Fruit fly (Drosophila melanogaster) whole organism, embryonic: ENCODE measurements around the gene CG33158.

Experiments
- CG10267 ChIP-seq: fragments of 200-800 bp; sonication (Bioruptor generic); optimal IDR thresholded peaks from 2 replicates; lab custom pipeline; 2018; ENCODE audit warnings: missing biosample characterization, mild to moderate bottlenecking, missing genetic modification characterization, moderate library complexity
- CG10274 ChIP-seq: fragments of 200-800 bp; sonication (Bioruptor generic); optimal IDR thresholded peaks from 3 replicates; lab custom pipeline; 2017; ENCODE audit warnings: missing biosample characterization, mild to moderate bottlenecking, missing genetic modification characterization
- CG10979 ChIP-seq: fragments of 200-800 bp; sonication (Bioruptor generic); optimal IDR thresholded peaks from 2 replicates; lab custom pipeline; 2018; ENCODE audit warnings: missing biosample characterization, mild to moderate bottlenecking, missing genetic modification characterization, moderate library complexity
- CG11456 ChIP-seq: fragments of 200-800 bp; sonication (Bioruptor generic); IDR thresholded peaks from 3 replicates; pipeline ENCODE4 v1.3.6; 2022; ENCODE audit warnings: missing biosample characterization, missing genetic modification characterization
- CG11504 ChIP-seq: fragments of 200-800 bp; sonication (Bioruptor generic); optimal IDR thresholded peaks from 3 replicates; lab custom pipeline; 2019; ENCODE audit warnings: missing biosample characterization, mild to moderate bottlenecking, missing genetic modification characterization, moderate library complexity
- CG15269 ChIP-seq: fragments of 200-800 bp; sonication (Bioruptor generic); optimal IDR thresholded peaks from 2 replicates; lab custom pipeline; 2018; ENCODE audit warnings: missing biosample characterization, mild to moderate bottlenecking, missing genetic modification characterization, moderate library complexity
- CG17361 ChIP-seq: fragments of 200-800 bp; sonication (Bioruptor generic); IDR thresholded peaks from 3 replicates; pipeline ENCODE4 v1.3.6; 2022; ENCODE audit warnings: missing biosample characterization, missing genetic modification characterization
- CG17385 ChIP-seq: fragments of 200-800 bp; sonication (Bioruptor generic); optimal IDR thresholded peaks from 3 replicates; lab custom pipeline; 2018; ENCODE audit warnings: missing biosample characterization, mild to moderate bottlenecking, missing genetic modification characterization
- CG17612 ChIP-seq: fragments of 200-800 bp; sonication (Bioruptor generic); IDR thresholded peaks from 2 replicates; pipeline ENCODE4 v1.3.6; 2022; ENCODE audit warnings: missing biosample characterization, missing genetic modification characterization
- CG18262 ChIP-seq: fragments of 200-800 bp; optimal IDR thresholded peaks from 3 replicates; lab custom pipeline; 2019; ENCODE audit warnings: missing biosample characterization, mild to moderate bottlenecking, missing genetic modification characterization, moderate library complexity
- CG1832 ChIP-seq: fragments of 200-800 bp; sonication (Bioruptor generic); optimal IDR thresholded peaks from 2 replicates; lab custom pipeline; 2017; ENCODE audit warnings: missing biosample characterization, mild to moderate bottlenecking, missing genetic modification characterization, inconsistent platforms
- CG2678 ChIP-seq: fragments of 200-800 bp; sonication (Bioruptor generic); optimal IDR thresholded peaks from 3 replicates; lab custom pipeline; 2019; ENCODE audit warnings: missing biosample characterization, mild to moderate bottlenecking, missing genetic modification characterization, moderate library complexity
- CG2712 ChIP-seq: fragments of 200-800 bp; optimal IDR thresholded peaks from 3 replicates; lab custom pipeline; 2019; ENCODE audit warnings: missing biosample characterization, mild to moderate bottlenecking, missing genetic modification characterization, moderate library complexity
- CG31441 ChIP-seq: fragments of 200-800 bp; sonication (Bioruptor generic); IDR thresholded peaks from 2 replicates; pipeline ENCODE4 v1.3.6; 2022; ENCODE audit warnings: missing biosample characterization, missing genetic modification characterization
- CG32767 ChIP-seq: fragments of 200-800 bp; sonication (Bioruptor generic); IDR thresholded peaks from 2 replicates; pipeline ENCODE4 v1.3.6; 2022; ENCODE audit warnings: missing biosample characterization, missing genetic modification characterization
- CG32772 ChIP-seq: fragments of 200-800 bp; sonication (Bioruptor generic); IDR thresholded peaks from 2 replicates; pipeline ENCODE4 v1.3.6; 2022; ENCODE audit warnings: missing biosample characterization, missing genetic modification characterization
- CG3281 ChIP-seq: fragments of 200-800 bp; sonication (Bioruptor generic); optimal IDR thresholded peaks from 3 replicates; lab custom pipeline; 2017; ENCODE audit warnings: missing biosample characterization, mild to moderate bottlenecking, missing genetic modification characterization
- CG34422 ChIP-seq: fragments of 200-800 bp; sonication (Bioruptor generic); IDR thresholded peaks from 3 replicates; pipeline ENCODE4 v1.3.6; 2022; ENCODE audit warnings: missing biosample characterization, missing genetic modification characterization
- CG4360 ChIP-seq: fragments of 200-800 bp; sonication (Bioruptor generic); IDR thresholded peaks from 2 replicates; pipeline ENCODE4 v1.3.6; 2022; ENCODE audit warnings: missing biosample characterization, missing genetic modification characterization
- CG5180 ChIP-seq: fragments of 200-800 bp; sonication (Bioruptor generic); optimal IDR thresholded peaks from 3 replicates; lab custom pipeline; 2017; ENCODE audit warnings: missing biosample characterization, missing genetic modification characterization, mild to moderate bottlenecking, moderate library complexity, missing genetic modification reagents
- CG6175 ChIP-seq: fragments of 200-800 bp; sonication (Bioruptor generic); IDR thresholded peaks from 3 replicates; pipeline ENCODE4 v1.3.6; 2022; ENCODE audit warnings: missing biosample characterization, missing genetic modification characterization
- CG6654 ChIP-seq: fragments of 200-800 bp; sonication (Bioruptor generic); optimal IDR thresholded peaks from 2 replicates; lab custom pipeline; 2017; ENCODE audit warnings: missing biosample characterization, mild to moderate bottlenecking, missing genetic modification characterization
- CG6689 ChIP-seq: fragments of 200-800 bp; sonication (Bioruptor generic); IDR thresholded peaks from 2 replicates; pipeline ENCODE4 v1.3.6; 2022; ENCODE audit warnings: missing biosample characterization, missing genetic modification characterization
- CG8290 ChIP-seq, 3 experiments: fragments of 200-800 bp; sonication (Bioruptor generic); optimal IDR thresholded peaks; 2 replicates each; lab custom pipeline; 2016 to 2019; ENCODE audit warnings: missing biosample characterization in 3 of 3, missing genetic modification characterization in 3 of 3, mild to moderate bottlenecking in 2 of 3, moderate library complexity in 1 of 3
- CG9727 ChIP-seq: fragments of 200-800 bp; sonication (Bioruptor generic); optimal IDR thresholded peaks from 3 replicates; lab custom pipeline; 2017; ENCODE audit warnings: missing biosample characterization, mild to moderate bottlenecking, missing genetic modification characterization
- Deaf1 ChIP-seq: fragments of 200-800 bp; optimal IDR thresholded peaks from 3 replicates; lab custom pipeline; 2019; ENCODE audit warnings: missing biosample characterization, mild to moderate bottlenecking, missing genetic modification characterization, moderate library complexity
- Fer3 ChIP-seq: fragments of 200-800 bp; sonication (Bioruptor generic); optimal IDR thresholded peaks from 2 replicates; lab custom pipeline; 2018; ENCODE audit warnings: missing biosample characterization, mild to moderate bottlenecking, missing genetic modification characterization, moderate library complexity
- NC2α ChIP-seq: fragments of 200-800 bp; sonication (Bioruptor generic); optimal IDR thresholded peaks from 2 replicates; lab custom pipeline; 2016; ENCODE audit warnings: missing biosample characterization, missing genetic modification characterization
- Oli ChIP-seq: fragments of 200-800 bp; sonication (Bioruptor generic); optimal IDR thresholded peaks from 2 replicates; lab custom pipeline; 2018; ENCODE audit warnings: missing biosample characterization, mild to moderate bottlenecking, missing genetic modification characterization, moderate library complexity
- Sox102F ChIP-seq: fragments of 200-800 bp; sonication (Bioruptor generic); optimal IDR thresholded peaks from 2 replicates; lab custom pipeline; 2018; ENCODE audit warnings: missing biosample characterization, mild to moderate bottlenecking, missing genetic modification characterization, moderate library complexity
- Spps ChIP-seq: fragments of 200-800 bp; sonication (Bioruptor generic); optimal IDR thresholded peaks from 2 replicates; lab custom pipeline; 2018; ENCODE audit warnings: missing biosample characterization, mild to moderate bottlenecking, missing genetic modification characterization
- abd-A ChIP-seq: fragments of 200-800 bp; sonication (Bioruptor generic); optimal IDR thresholded peaks from 3 replicates; lab custom pipeline; 2019; ENCODE audit warnings: missing biosample characterization, mild to moderate bottlenecking, missing genetic modification characterization, moderate library complexity
- cwo ChIP-seq: fragments of 200-800 bp; sonication (Bioruptor generic); optimal IDR thresholded peaks from 3 replicates; lab custom pipeline; 2017; ENCODE audit warnings: missing biosample characterization, missing genetic modification characterization, mild to moderate bottlenecking, moderate library complexity, missing genetic modification reagents
- fd96Cb ChIP-seq: fragments of 200-800 bp; sonication (Bioruptor generic); optimal IDR thresholded peaks from 2 replicates; lab custom pipeline; 2018; ENCODE audit warnings: missing biosample characterization, mild to moderate bottlenecking, missing genetic modification characterization, moderate library complexity
- grn ChIP-seq: fragments of 200-800 bp; sonication (Bioruptor generic); optimal IDR thresholded peaks from 3 replicates; lab custom pipeline; 2017; ENCODE audit warnings: missing biosample characterization, missing genetic modification characterization
- hkb ChIP-seq, 2 experiments: fragments of 200-800 bp in 1 of 2; fragments of >200 bp in 1 of 2; sonication (Bioruptor generic) in 1 of 2; IDR thresholded peaks in 1 of 2; optimal IDR thresholded peaks in 1 of 2; 2 replicates each; pipeline versions ENCODE4 v1.3.6 to Lab custom; 2017 to 2022; ENCODE audit warnings: missing biosample characterization in 1 of 2, missing genetic modification characterization in 1 of 2
- lab ChIP-seq: fragments of 200-800 bp; sonication (Bioruptor generic); optimal IDR thresholded peaks from 3 replicates; lab custom pipeline; 2017; ENCODE audit warnings: missing biosample characterization, missing genetic modification characterization, mild to moderate bottlenecking, moderate library complexity, missing genetic modification reagents
- lbe ChIP-seq: fragments of 200-800 bp; sonication (Bioruptor generic); optimal IDR thresholded peaks from 2 replicates; lab custom pipeline; 2016; ENCODE audit warnings: missing biosample characterization, mild to moderate bottlenecking, missing genetic modification characterization
- lmd ChIP-seq: fragments of 200-800 bp; sonication (Bioruptor generic); IDR thresholded peaks from 2 replicates; pipeline ENCODE4 v1.3.6; 2022; ENCODE audit warnings: missing biosample characterization, missing genetic modification characterization
- pan ChIP-seq, 4 experiments: fragments of >200 bp in 3 of 4; fragments of 200-800 bp in 1 of 4; sonication (Bioruptor generic) in 1 of 4; optimal IDR thresholded peaks in 3 of 4; IDR thresholded peaks in 1 of 4; 2 replicates each; pipeline versions ENCODE4 v1.3.6 to Lab custom; 2017 to 2022; ENCODE audit warnings: missing biosample characterization in 2 of 4, missing genetic modification characterization in 2 of 4, mixed read lengths in 1 of 4
- phol ChIP-seq: fragments of 200-800 bp; sonication (Bioruptor generic); optimal IDR thresholded peaks from 3 replicates; lab custom pipeline; 2018; ENCODE audit warnings: missing biosample characterization, mild to moderate bottlenecking, missing genetic modification characterization, moderate library complexity
- pita ChIP-seq: fragments of 200-800 bp; sonication (Bioruptor generic); optimal IDR thresholded peaks from 2 replicates; lab custom pipeline; 2017; ENCODE audit warnings: missing biosample characterization, mild to moderate bottlenecking, missing genetic modification characterization
- pzg ChIP-seq: fragments of 200-800 bp; sonication (Bioruptor generic); optimal IDR thresholded peaks from 3 replicates; lab custom pipeline; 2018; ENCODE audit warnings: missing biosample characterization, mild to moderate bottlenecking, missing genetic modification characterization, moderate library complexity
- row ChIP-seq: fragments of 200-800 bp; sonication (Bioruptor generic); IDR thresholded peaks from 3 replicates; pipeline ENCODE4 v1.3.6; 2022; ENCODE audit warnings: missing biosample characterization, missing genetic modification characterization
- sisA ChIP-seq: fragments of 200-800 bp; sonication (Bioruptor generic); IDR thresholded peaks from 2 replicates; pipeline ENCODE4 v1.3.6; 2022; ENCODE audit warnings: missing biosample characterization, missing genetic modification characterization
- sug ChIP-seq: fragments of 200-800 bp; optimal IDR thresholded peaks from 2 replicates; lab custom pipeline; 2019; ENCODE audit warnings: missing biosample characterization, mild to moderate bottlenecking, missing genetic modification characterization, moderate library complexity
- trem ChIP-seq: fragments of 200-800 bp; optimal IDR thresholded peaks from 3 replicates; lab custom pipeline; 2019; ENCODE audit warnings: missing biosample characterization, mild to moderate bottlenecking, missing genetic modification characterization, moderate library complexity
- unpg ChIP-seq: fragments of 200-800 bp; sonication (Bioruptor generic); optimal IDR thresholded peaks from 3 replicates; lab custom pipeline; 2018; ENCODE audit warnings: missing biosample characterization, mild to moderate bottlenecking, missing genetic modification characterization, moderate library complexity

The CG33158 gene

DNA sequence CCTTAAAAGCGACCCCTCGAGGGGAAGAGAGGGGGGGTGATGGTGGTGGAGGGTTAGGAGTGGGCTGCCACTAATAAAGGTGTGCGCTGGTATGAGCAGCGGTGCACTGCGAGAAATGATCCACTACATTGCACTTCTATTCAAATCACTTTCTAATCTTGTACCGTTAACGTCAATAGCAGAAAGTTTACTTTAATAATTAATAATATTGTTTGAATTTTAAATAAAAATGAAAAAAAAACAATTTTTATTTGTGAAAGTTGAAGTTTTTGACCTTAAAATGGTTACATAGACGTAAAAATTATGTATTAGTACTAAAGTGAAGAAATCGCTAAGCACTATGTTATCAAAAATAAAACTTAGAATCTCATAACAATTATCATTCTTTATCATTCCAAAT, 26.5 kb upstream of the CG33158 start (continued):
- peak; percentile 61 for TF ChIP-seq phol (tag; lab: Kevin White, UChicago)
- peak; percentile 43; the same call in 1 of the 2 replicates for TF ChIP-seq CG31441
- TF ChIP-seq CG10979, result peak; percentile 37
- TF ChIP-seq CG2712 (tag; lab: Kevin White, UChicago), result peak; percentile 27
- peak; percentile 12 for TF ChIP-seq fd96Cb (tag; lab: Kevin White, UChicago)
- TF ChIP-seq unpg (GFP tag; lab: Kevin White, UChicago), result peak; percentile 20
- peak; percentile 10 for TF ChIP-seq trem (tag; lab: Kevin White, UChicago)
- TF ChIP-seq CG9727 (GFP tag; lab: Kevin White, UChicago), result peak; percentile 30
- TF ChIP-seq Oli (tag; lab: Kevin White, UChicago), result peak; percentile 3
- no peak for TF ChIP-seq lbe (GFP tag; lab: Kevin White, UChicago)
- TF ChIP-seq Fer3 (tag; lab: Kevin White, UChicago), result peak; percentile 0
- peak; percentile 24 for TF ChIP-seq CG18262 (tag; lab: Kevin White, UChicago)
- peak; percentile 60 for TF ChIP-seq CG11504 (tag; lab: Kevin White, UChicago)
- TF ChIP-seq CG10274 (GFP tag; lab: Kevin White, UChicago), result no peak
- no peak for TF ChIP-seq hkb (optimal IDR thresholded peaks at IDR 0.05; lab: Kevin White, UChicago)
- 0 out of 2 replicates have a peak, but pooled peaks have one; percentile 13 for TF ChIP-seq hkb (GFP tag; IDR thresholded peaks at IDR 0.05; lab: Robert Waterston, UW)
- TF ChIP-seq CG17385 (GFP tag; lab: Kevin White, UChicago), result peak; percentile 13
- TF ChIP-seq pan (optimal IDR thresholded peaks at IDR 0.05; lab: Kevin White, UChicago), result no peak
- peak in 1 of 2 experiments; percentile 31 for TF ChIP-seq pan (GFP tag; optimal IDR thresholded peaks at IDR 0.05 in 1 of 2, IDR thresholded peaks at IDR 0.05 in 1 of 2)
- peak; percentile 23 for TF ChIP-seq Sox102F (GFP tag; lab: Kevin White, UChicago)
- peak; percentile 50; the same call in 1 of the 2 replicates for TF ChIP-seq CG17612
- TF ChIP-seq sisA (GFP tag; lab: Robert Waterston, UW), result 0 out of 2 replicates have a peak, but pooled peaks have one; percentile 7
- peak; percentile 17; the same call in 1 of the 2 replicates for TF ChIP-seq CG6689
- TF ChIP-seq row (GFP tag; lab: Robert Waterston, UW), result 0 out of 3 replicates have a peak, but pooled peaks have one; percentile 12
- TF ChIP-seq CG10267 (tag; lab: Kevin White, UChicago), result peak; percentile 1
- 0 out of 2 replicates have a peak, but pooled peaks have one; percentile 29 for TF ChIP-seq CG32772
- 0 out of 2 replicates have a peak, but pooled peaks have one; percentile 24 for TF ChIP-seq lmd (GFP tag; lab: Robert Waterston, UW)
- peak; percentile 62 for TF ChIP-seq CG2678 (tag; lab: Kevin White, UChicago)
- TF ChIP-seq CG15269 (tag; lab: Kevin White, UChicago), result peak; percentile 51
- no peak for TF ChIP-seq grn (GFP tag; lab: Kevin White, UChicago)
- TF ChIP-seq abd-A (tag; lab: Kevin White, UChicago), result no peak
- TF ChIP-seq CG4360, result no peak
- TF ChIP-seq CG17361 (GFP tag; lab: Robert Waterston, UW), result peak; percentile 61; the same call in 2 of the 3 replicates

dm6 chr3L:16393700-16394099, 25.7 kb upstream of the CG33158 start:
- TF ChIP-seq Deaf1 (tag; lab: Kevin White, UChicago) (peak; percentile 66), CG34422 (GFP tag; lab: Robert Waterston, UW) (no peak), pzg (GFP tag; lab: Kevin White, UChicago) (no peak), pita (no peak), CG5180 (GFP tag; lab: Kevin White, UChicago) (peak; percentile 54), CG3281 (GFP tag; lab: Kevin White, UChicago) (no peak), CG11456 (GFP tag; lab: Robert Waterston, UW) (no peak), CG1832 (peak; percentile 24), Spps (tag; lab: Kevin White, UChicago) (no peak), CG8290 (GFP tag; optimal IDR thresholded peaks at IDR 0.05; lab: Kevin White, UChicago) (no peak), CG8290 (tag; optimal IDR thresholded peaks at IDR 0.05; lab: Kevin White, UChicago) (peak in 1 of 2 experiments; percentile 21), CG32767 (no peak), CG6654 (GFP tag; lab: Kevin White, UChicago) (no peak), cwo (GFP tag; lab: Kevin White, UChicago) (no peak), sug (tag; lab: Kevin White, UChicago) (peak; percentile 5), lab (GFP tag; lab: Kevin White, UChicago) (peak; percentile 22), NC2α (no peak), CG6175 (GFP tag; lab: Robert Waterston, UW) (peak; percentile 81; the same call in 2 of the 3 replicates)
